Fruit fly (Drosophila melanogaster) whole organism, prepupa: ENCODE measurements around the gene nsl1.
A peak's percentile ranks its signal among the peaks of the same experiment; 100 is the strongest.

Experiments used
- Blimp-1 ChIP-seq: fragments of 200-800 bp; sonication (Bioruptor generic); optimal IDR thresholded peaks from 3 replicates; lab custom pipeline; 2017; ENCODE audit warnings: missing biosample characterization, missing genetic modification characterization, mild to moderate bottlenecking, moderate library complexity, missing genetic modification reagents
- CG11294 ChIP-seq: fragments of 200-800 bp; sonication (Bioruptor generic); IDR thresholded peaks from 2 replicates; pipeline ENCODE4 v1.3.6; 2022; ENCODE audit warnings: missing biosample characterization, missing genetic modification characterization
- CG11762 ChIP-seq: fragments of 200-800 bp; sonication (Bioruptor generic); optimal IDR thresholded peaks from 3 replicates; lab custom pipeline; 2016; ENCODE audit warnings: missing biosample characterization, missing genetic modification characterization; ENCODE audit not compliant: insufficient read depth
- CG11902 ChIP-seq: fragments of 200-800 bp; sonication (Bioruptor generic); optimal IDR thresholded peaks from 3 replicates; lab custom pipeline; 2016; ENCODE audit warnings: missing biosample characterization, missing genetic modification characterization
- CG15336 ChIP-seq: fragments of 200-800 bp; sonication (Bioruptor generic); IDR thresholded peaks from 2 replicates; pipeline ENCODE4 v1.3.6; 2022; ENCODE audit warnings: missing biosample characterization, missing genetic modification characterization
- CG1621 ChIP-seq: fragments of 200-800 bp; sonication (Bioruptor generic); optimal IDR thresholded peaks from 3 replicates; lab custom pipeline; 2018; ENCODE audit warnings: missing biosample characterization, mild to moderate bottlenecking, missing genetic modification characterization
- CG16779 ChIP-seq: fragments of 200-800 bp; sonication (Bioruptor generic); optimal IDR thresholded peaks from 3 replicates; lab custom pipeline; 2017; ENCODE audit warnings: missing biosample characterization, mild to moderate bottlenecking, missing genetic modification characterization
- CG31627 ChIP-seq: fragments of 200-800 bp; sonication (Bioruptor generic); optimal IDR thresholded peaks from 3 replicates; lab custom pipeline; 2016; ENCODE audit warnings: missing biosample characterization, missing genetic modification characterization
- CG32006 ChIP-seq: fragments of 200-800 bp; sonication (Bioruptor generic); optimal IDR thresholded peaks from 3 replicates; lab custom pipeline; 2017; ENCODE audit warnings: missing biosample characterization, mild to moderate bottlenecking, missing genetic modification characterization
- CG34406 ChIP-seq: fragments of 200-800 bp; sonication (Bioruptor generic); optimal IDR thresholded peaks from 3 replicates; lab custom pipeline; 2016; ENCODE audit warnings: missing biosample characterization, missing genetic modification characterization
- CG3919 ChIP-seq: fragments of 200-800 bp; sonication (Bioruptor generic); optimal IDR thresholded peaks from 3 replicates; lab custom pipeline; 2016; ENCODE audit warnings: missing biosample characterization, missing genetic modification characterization
- CG6163 ChIP-seq: fragments of 200-800 bp; sonication (Bioruptor generic); IDR thresholded peaks from 3 replicates; pipeline ENCODE4 v1.3.6; 2022; ENCODE audit warnings: missing biosample characterization, missing genetic modification characterization
- CG6276 ChIP-seq: fragments of 200-800 bp; sonication (Bioruptor generic); optimal IDR thresholded peaks from 2 replicates; lab custom pipeline; 2017; ENCODE audit warnings: missing biosample characterization, mild to moderate bottlenecking, missing genetic modification characterization
- CG6792 ChIP-seq: fragments of 200-800 bp; sonication (Bioruptor generic); optimal IDR thresholded peaks from 3 replicates; lab custom pipeline; 2016; ENCODE audit warnings: missing biosample characterization, missing genetic modification characterization
- CG6808 ChIP-seq: fragments of 200-800 bp; sonication (Bioruptor generic); optimal IDR thresholded peaks from 3 replicates; lab custom pipeline; 2017; ENCODE audit warnings: missing biosample characterization, missing genetic modification characterization, mild to moderate bottlenecking, moderate library complexity, missing genetic modification reagents
- CG6854 ChIP-seq: fragments of 200-800 bp; sonication (Bioruptor generic); optimal IDR thresholded peaks from 2 replicates; lab custom pipeline; 2017; ENCODE audit warnings: missing biosample characterization, mild to moderate bottlenecking, missing genetic modification characterization
- CG7368 ChIP-seq: fragments of 200-800 bp; sonication (Bioruptor generic); optimal IDR thresholded peaks from 3 replicates; lab custom pipeline; 2016; ENCODE audit warnings: missing biosample characterization, missing genetic modification characterization
- CG8632 ChIP-seq: fragments of 200-800 bp; sonication (Bioruptor generic); optimal IDR thresholded peaks from 3 replicates; lab custom pipeline; 2016; ENCODE audit warnings: missing biosample characterization, missing genetic modification characterization
- CG9139 ChIP-seq: fragments of 200-800 bp; sonication (Bioruptor generic); optimal IDR thresholded peaks from 3 replicates; lab custom pipeline; 2017; ENCODE audit warnings: missing biosample characterization, mild to moderate bottlenecking, missing genetic modification characterization
- Eip75B ChIP-seq: fragments of 200-800 bp; sonication (Bioruptor generic); optimal IDR thresholded peaks from 3 replicates; lab custom pipeline; 2016; ENCODE audit warnings: missing biosample characterization, missing genetic modification characterization
- Eip78C ChIP-seq: fragments of 200-800 bp; sonication (Bioruptor generic); peaks from one replicate; lab custom pipeline; 2016; ENCODE audit warnings: missing biosample characterization, missing genetic modification characterization
- Ets21C ChIP-seq: fragments of 200-800 bp; sonication (Bioruptor generic); optimal IDR thresholded peaks from 3 replicates; lab custom pipeline; 2016; ENCODE audit warnings: missing biosample characterization, missing genetic modification characterization
- Gug ChIP-seq: fragments of 200-800 bp; sonication (Bioruptor generic); IDR thresholded peaks from 2 replicates; pipeline ENCODE4 v1.3.6; 2022; ENCODE audit warnings: missing biosample characterization, missing genetic modification characterization
- Hr38 ChIP-seq: sonication (Bioruptor generic); optimal IDR thresholded peaks from 2 replicates; lab custom pipeline; 2016; ENCODE audit warnings: missing biosample characterization, missing genetic modification characterization
- Hr39 ChIP-seq: fragments of 200-800 bp; sonication (Bioruptor generic); optimal IDR thresholded peaks from 2 replicates; lab custom pipeline; 2016; ENCODE audit warnings: missing biosample characterization, missing genetic modification characterization
- Hr4 ChIP-seq: fragments of 200-800 bp; sonication (Bioruptor generic); optimal IDR thresholded peaks from 3 replicates; lab custom pipeline; 2016; ENCODE audit warnings: missing biosample characterization, missing genetic modification characterization
- Smox ChIP-seq: fragments of 200-800 bp; sonication (Bioruptor generic); optimal IDR thresholded peaks from 3 replicates; lab custom pipeline; 2016; ENCODE audit warnings: missing biosample characterization, missing genetic modification characterization
- Sox102F ChIP-seq: fragments of 200-800 bp; sonication (Bioruptor generic); optimal IDR thresholded peaks from 2 replicates; lab custom pipeline; 2016; ENCODE audit warnings: missing biosample characterization, mild to moderate bottlenecking, missing genetic modification characterization
- Sox14 ChIP-seq: fragments of 200-800 bp; sonication (Bioruptor generic); optimal IDR thresholded peaks from 3 replicates; lab custom pipeline; 2016; ENCODE audit warnings: missing biosample characterization, missing genetic modification characterization
- Sox15 ChIP-seq: fragments of 200-800 bp; sonication (Bioruptor generic); optimal IDR thresholded peaks from 3 replicates; lab custom pipeline; 2016; ENCODE audit warnings: missing biosample characterization, missing genetic modification characterization
- achi ChIP-seq: fragments of 200-800 bp; sonication (Bioruptor generic); optimal IDR thresholded peaks from 3 replicates; lab custom pipeline; 2016; ENCODE audit warnings: missing biosample characterization, missing genetic modification characterization
- acj6 ChIP-seq: fragments of 200-800 bp; sonication (Bioruptor generic); optimal IDR thresholded peaks from 3 replicates; lab custom pipeline; 2016; ENCODE audit warnings: missing biosample characterization, missing genetic modification characterization
- cyc ChIP-seq: fragments of 200-800 bp; sonication (Bioruptor generic); optimal IDR thresholded peaks from 3 replicates; lab custom pipeline; 2016; ENCODE audit warnings: missing biosample characterization, missing genetic modification characterization
- dsx ChIP-seq: fragments of 200-800 bp; optimal IDR thresholded peaks from 3 replicates; lab custom pipeline; 2019; ENCODE audit warnings: missing biosample characterization, mild to moderate bottlenecking, missing genetic modification characterization, moderate library complexity; ENCODE audit not compliant: poor library complexity, severe bottlenecking
- eg ChIP-seq: fragments of 200-800 bp; sonication (Bioruptor generic); IDR thresholded peaks from 3 replicates; pipeline ENCODE4 v1.3.6; 2022; ENCODE audit warnings: missing biosample characterization, missing genetic modification characterization
- fd59A ChIP-seq: fragments of 200-800 bp; sonication (Bioruptor generic); optimal IDR thresholded peaks from 2 replicates; lab custom pipeline; 2017; ENCODE audit warnings: missing biosample characterization, mild to moderate bottlenecking, missing genetic modification characterization, missing genetic modification reagents
- fd85E ChIP-seq: fragments of 200-800 bp; sonication (Bioruptor generic); optimal IDR thresholded peaks from 3 replicates; lab custom pipeline; 2016; ENCODE audit warnings: missing biosample characterization, missing genetic modification characterization
- lz ChIP-seq: fragments of 200-800 bp; sonication (Bioruptor generic); optimal IDR thresholded peaks from 3 replicates; lab custom pipeline; 2016; ENCODE audit warnings: missing biosample characterization, missing genetic modification characterization
- net ChIP-seq: fragments of 200-800 bp; sonication (Bioruptor generic); optimal IDR thresholded peaks from 3 replicates; lab custom pipeline; 2016; ENCODE audit warnings: missing biosample characterization, missing genetic modification characterization
- pdm3 ChIP-seq: fragments of 200-800 bp; sonication (Bioruptor generic); optimal IDR thresholded peaks from 3 replicates; lab custom pipeline; 2016; ENCODE audit warnings: missing biosample characterization, missing genetic modification characterization
- salr ChIP-seq, 2 experiments: fragments of 200-800 bp; sonication (Bioruptor generic); optimal IDR thresholded peaks; 3 replicates each; lab custom pipeline; 2016 to 2018; ENCODE audit warnings: missing biosample characterization in 2 of 2, missing genetic modification characterization in 2 of 2, mild to moderate bottlenecking in 1 of 2
- spab ChIP-seq: fragments of 200-800 bp; sonication (Bioruptor generic); optimal IDR thresholded peaks from 2 replicates; lab custom pipeline; 2017; ENCODE audit warnings: missing biosample characterization, mild to moderate bottlenecking, missing genetic modification characterization, missing genetic modification reagents
- ss ChIP-seq, 2 experiments: fragments of 200-800 bp; sonication (Bioruptor generic); optimal IDR thresholded peaks; 2 replicates in 1 of 2; 3 replicates in 1 of 2; lab custom pipeline; 2017 to 2018; ENCODE audit warnings: mild to moderate bottlenecking in 2 of 2, missing biosample characterization in 2 of 2, missing genetic modification characterization in 2 of 2, moderate library complexity in 1 of 2
- svp ChIP-seq: fragments of 200-800 bp; sonication (Bioruptor generic); peaks from one replicate; lab custom pipeline; 2016; ENCODE audit warnings: missing biosample characterization, missing genetic modification characterization
- topi ChIP-seq: fragments of 200-800 bp; sonication (Bioruptor generic); optimal IDR thresholded peaks from 3 replicates; lab custom pipeline; 2016; ENCODE audit warnings: missing biosample characterization, missing genetic modification characterization

The nsl1 gene

DNA sequence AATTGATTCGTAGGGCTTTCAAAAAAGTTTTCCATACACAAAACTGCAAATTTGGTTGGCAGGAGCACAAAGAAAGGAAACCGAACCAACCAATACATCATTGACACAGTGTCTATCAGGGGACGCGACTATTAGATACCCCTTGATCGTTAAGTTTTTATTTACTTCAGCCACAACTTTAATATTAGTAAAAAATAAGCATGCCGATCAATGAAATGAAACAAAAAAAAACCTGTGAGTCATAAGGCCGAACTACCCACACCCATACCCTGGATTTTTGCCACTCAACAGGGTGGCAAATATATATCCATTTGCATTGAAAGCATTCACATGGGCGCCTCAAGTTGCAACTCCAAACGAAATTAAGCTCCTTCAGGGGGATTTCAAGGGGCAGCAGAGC lies 22.7 kb downstream of the nsl1 start (continued):
- TF ChIP-seq CG6792 (peak; percentile 29), cyc (peak; percentile 32), dsx (GFP tag; lab: Kevin White, UChicago) (no peak), fd85E (no peak), CG15336 (GFP tag; lab: Robert Waterston, UW) (peak; percentile 44), Ets21C (GFP tag; lab: Kevin White, UChicago) (peak; percentile 4), CG3919 (no peak), eg (peak; percentile 54; the same call in 1 of the 3 replicates), CG32006 (GFP tag; lab: Kevin White, UChicago) (no peak), CG16779 (no peak), svp (peak; percentile 39), CG6276 (GFP tag; lab: Kevin White, UChicago) (no peak)

DNA sequence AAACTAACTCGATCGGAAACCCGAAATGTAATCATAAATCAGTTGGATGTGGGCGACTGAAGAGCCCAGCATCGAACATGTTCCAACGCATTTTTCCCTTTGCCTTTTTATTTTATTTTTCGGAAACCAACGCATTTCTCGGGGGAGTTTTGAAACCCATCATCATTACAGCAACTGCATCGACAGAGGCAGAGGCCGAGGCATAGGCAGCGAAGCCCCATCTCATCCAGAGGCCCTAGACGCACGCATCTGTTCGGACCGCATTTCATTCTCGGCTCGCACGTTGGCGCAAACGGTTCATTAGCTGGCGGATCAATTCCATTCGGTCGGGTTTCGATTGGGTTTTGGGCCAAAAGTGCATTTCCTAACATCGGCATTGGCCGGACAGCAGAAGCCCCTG lies 31.9 kb downstream of the nsl1 start, which contains the start of gene CG4576:
Gene CG4576 (plus strand): TSS at position 227 of the 400 bp plus-strand sequence.
- TF ChIP-seq Eip78C (GFP tag; lab: Kevin White, UChicago) (peak; percentile 32), Smox (GFP tag; lab: Kevin White, UChicago) (no peak), Ets21C (GFP tag; lab: Kevin White, UChicago) (no peak), Sox14 (GFP tag; lab: Kevin White, UChicago) (no peak), CG34406 (GFP tag; lab: Kevin White, UChicago) (no peak), ss (GFP tag; optimal IDR thresholded peaks at IDR 0.05; lab: Kevin White, UChicago) (peak in 1 of 2 experiments; percentile 18), CG6808 (GFP tag; lab: Kevin White, UChicago) (peak; percentile 37), pdm3 (GFP tag; lab: Kevin White, UChicago) (no peak), Hr38 (GFP tag; lab: Kevin White, UChicago) (no peak)

DNA sequence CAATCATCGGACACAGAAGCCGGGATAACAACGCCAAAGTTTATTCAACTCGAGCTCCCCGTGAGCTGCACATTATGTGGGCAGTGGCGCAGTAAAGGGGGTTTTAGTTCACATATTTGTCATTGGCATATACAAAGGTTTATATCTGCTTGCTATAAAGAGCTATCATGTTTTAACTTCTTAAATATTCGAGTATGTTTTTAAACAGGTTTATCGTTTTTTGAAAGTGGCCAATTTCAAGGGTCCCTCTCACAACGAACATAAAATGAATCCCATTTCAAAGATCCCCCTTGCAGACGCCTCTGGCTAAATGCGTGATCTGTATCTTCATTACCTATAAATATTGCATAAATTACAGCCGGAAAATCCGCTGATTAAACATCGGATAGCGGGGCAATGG lies 34.0 kb downstream of the nsl1 start:
- TF ChIP-seq Sox102F (GFP tag; lab: Kevin White, UChicago): peak; percentile 77
- no peak for TF ChIP-seq CG16779
- peak; percentile 63 for TF ChIP-seq Ets21C (GFP tag; lab: Kevin White, UChicago)
- TF ChIP-seq CG6808 (GFP tag; lab: Kevin White, UChicago): peak; percentile 91
- peak; percentile 62 for TF ChIP-seq CG1621
- TF ChIP-seq CG9139 (GFP tag; lab: Kevin White, UChicago): peak; percentile 74
- TF ChIP-seq CG8632 (GFP tag; lab: Kevin White, UChicago): peak; percentile 63
- TF ChIP-seq salr (GFP tag; optimal IDR thresholded peaks at IDR 0.05; lab: Kevin White, UChicago): peak in 1 of 2 experiments; percentile 65
- peak; percentile 81 for TF ChIP-seq CG31627 (GFP tag; lab: Kevin White, UChicago)
- no peak for TF ChIP-seq CG6276 (GFP tag; lab: Kevin White, UChicago)
- 0 out of 3 replicates have a peak, but pooled peaks have one; percentile 31 for TF ChIP-seq CG6163 (GFP tag; lab: Robert Waterston, UW)
- TF ChIP-seq Gug (GFP tag; lab: Robert Waterston, UW): 0 out of 2 replicates have a peak, but pooled peaks have one; percentile 35
- TF ChIP-seq CG7368 (GFP tag; lab: Kevin White, UChicago): peak; percentile 53
- TF ChIP-seq CG11762 (GFP tag; lab: Kevin White, UChicago): peak; percentile 46
- TF ChIP-seq CG34406 (GFP tag; lab: Kevin White, UChicago): peak; percentile 65
- peak; percentile 77 for TF ChIP-seq pdm3 (GFP tag; lab: Kevin White, UChicago)
- TF ChIP-seq CG11902 (GFP tag; lab: Kevin White, UChicago): peak; percentile 51
- peak; percentile 24 for TF ChIP-seq Blimp-1 (GFP tag; lab: Kevin White, UChicago)
- peak; percentile 72 for TF ChIP-seq fd59A
- TF ChIP-seq Hr38 (GFP tag; lab: Kevin White, UChicago): no peak
- peak; percentile 77 for TF ChIP-seq Eip75B
- peak; percentile 67 for TF ChIP-seq CG6792
- peak; percentile 86 for TF ChIP-seq svp
- TF ChIP-seq dsx (GFP tag; lab: Kevin White, UChicago): peak; percentile 81
- TF ChIP-seq CG11294 (GFP tag; lab: Robert Waterston, UW): 0 out of 2 replicates have a peak, but pooled peaks have one; percentile 22
- TF ChIP-seq spab (GFP tag; lab: Kevin White, UChicago): peak; percentile 79
- peak; percentile 76 for TF ChIP-seq achi (GFP tag; lab: Kevin White, UChicago)
- TF ChIP-seq lz: peak; percentile 80
- peak; percentile 79 for TF ChIP-seq Hr39 (GFP tag; lab: Kevin White, UChicago)
- peak; percentile 63 for TF ChIP-seq Hr4 (GFP tag; lab: Kevin White, UChicago)
- TF ChIP-seq topi (GFP tag; lab: Kevin White, UChicago): peak; percentile 68
- peak; percentile 84 for TF ChIP-seq ss (GFP tag; optimal IDR thresholded peaks at IDR 0.05; lab: Kevin White, UChicago)
- TF ChIP-seq Sox14 (GFP tag; lab: Kevin White, UChicago): peak; percentile 82
- TF ChIP-seq fd85E: no peak
- TF ChIP-seq Eip78C (GFP tag; lab: Kevin White, UChicago): peak; percentile 95
- no peak for TF ChIP-seq eg
- TF ChIP-seq CG3919: peak; percentile 77
- TF ChIP-seq CG6854 (GFP tag; lab: Kevin White, UChicago): no peak
- no peak for TF ChIP-seq net (GFP tag; lab: Kevin White, UChicago)
- peak; percentile 75 for TF ChIP-seq acj6 (GFP tag; lab: Kevin White, UChicago)
- TF ChIP-seq Sox15 (GFP tag; lab: Kevin White, UChicago): peak; percentile 54
